Worm (Caenorhabditis elegans) whole organism, L4 larva: Measurements from ENCODE around the gene pqbp-1.1.

Source experiments
- nhr-10 ChIP-seq: fragments of 150-350 bp; optimal IDR thresholded peaks from 2 replicates; lab custom pipeline; 2014; ENCODE audit warnings: missing biosample characterization, missing genetic modification characterization
- nhr-237 ChIP-seq: sonication (generic microtip); optimal IDR thresholded peaks from 2 replicates; lab custom pipeline; 2017; ENCODE audit warnings: missing biosample characterization, missing genetic modification characterization
- pqm-1 ChIP-seq: sonication (generic microtip); optimal IDR thresholded peaks from 2 replicates; lab custom pipeline; 2017; ENCODE audit warnings: missing biosample characterization, missing genetic modification characterization
- unc-62 ChIP-seq, 3 experiments: fragments of 150-350 bp in 1 of 3; sonication (generic microtip); optimal IDR thresholded peaks in 2 of 3; peaks in 1 of 3; 1 replicate in 1 of 3; 2 replicates in 2 of 3; lab custom pipeline; 2014 to 2017; ENCODE audit warnings: missing biosample characterization in 3 of 3, missing genetic modification characterization in 3 of 3, missing genetic modification reagents in 3 of 3, missing genotype in 1 of 3
- ztf-11 ChIP-seq: fragments of 150-350 bp; optimal IDR thresholded peaks from 2 replicates; lab custom pipeline; 2014; ENCODE audit warnings: missing biosample characterization, missing genetic modification characterization

DNA sequence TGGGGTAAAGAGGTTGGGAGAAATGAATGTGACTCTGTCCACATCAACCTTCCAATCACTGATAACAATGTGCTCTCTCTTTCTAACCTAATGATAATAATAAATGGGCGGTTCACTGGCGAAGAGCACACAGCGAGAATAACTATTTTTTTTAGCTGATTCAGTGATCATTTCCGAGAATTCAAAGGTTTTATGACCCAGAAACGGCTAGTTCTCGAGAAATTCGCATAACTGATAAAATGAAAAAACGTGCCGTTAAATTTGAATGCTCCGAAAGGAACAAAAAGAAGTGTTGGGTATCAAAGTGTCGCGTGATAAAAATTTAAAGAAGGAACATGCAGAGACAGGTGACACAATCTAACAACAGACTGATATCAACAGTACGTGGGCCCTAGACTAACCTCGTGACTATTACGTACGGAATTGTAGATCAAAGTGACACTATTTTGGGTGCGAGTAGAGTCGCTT lies 34.3 kb upstream of the pqbp-1.1 start:
- TF ChIP-seq ztf-11 (no peak), nhr-10 (tag; lab: Kevin White, UChicago) (no peak), pqm-1 (tag; lab: Kevin White, UChicago) (peak; percentile 76), unc-62 (GFP tag; optimal IDR thresholded peaks at IDR 0.05 in 1 of 2; lab: Kevin White, UChicago) (peak in 1 of 2 experiments; percentile 92), unc-62 (tag; optimal IDR thresholded peaks at IDR 0.05; lab: Kevin White, UChicago) (no peak), nhr-237 (tag; lab: Kevin White, UChicago) (no peak)
